Fruit fly (Drosophila melanogaster) S2 (cell line): ENCODE data around the gene Taf8.

Source experiments
- CG8478 ChIP-seq: fragments of >200 bp; optimal IDR thresholded peaks from 2 replicates; lab custom pipeline; 2018
- CTCF ChIP-seq, 2 experiments: fragments of >200 bp; optimal IDR thresholded peaks; 2 replicates each; lab custom pipeline; 2018

Taf8 gene

DNA sequence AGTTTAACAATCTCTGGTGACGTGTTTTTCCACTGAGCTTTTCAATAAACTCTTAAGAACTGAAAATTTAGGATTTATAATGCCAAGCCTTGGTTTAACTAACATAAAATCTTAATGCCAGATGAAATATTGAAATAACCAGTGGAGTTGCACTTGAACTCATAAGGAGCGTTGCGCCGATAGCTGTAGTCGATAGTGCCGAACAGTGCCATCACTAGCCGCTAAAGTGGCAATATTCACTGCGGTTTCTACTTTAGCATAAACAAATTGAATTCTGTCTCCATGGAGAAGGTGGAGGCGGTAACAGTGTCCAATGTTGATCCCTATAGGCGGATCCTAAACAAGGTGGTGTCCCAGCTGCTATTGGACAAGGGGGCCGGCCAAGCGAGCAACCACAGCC is at the start of gene Taf8:
Gene Taf8 (plus strand): TSS at position 193 of the 400 bp plus-strand sequence.
- TF ChIP-seq CTCF (optimal IDR thresholded peaks at IDR 0.05; lab: Kevin White, UChicago) (no peak), CG8478 (lab: Kevin White, UChicago) (no peak)

dm6 chrX:18052135-18052534 is 49.6 kb upstream of the Taf8 start:
- TF ChIP-seq CG8478 (lab: Kevin White, UChicago) (no peak), CTCF (optimal IDR thresholded peaks at IDR 0.05; lab: Kevin White, UChicago) (peak; percentile 79 to 84)

- TF ChIP-seq CG8478 (lab: Kevin White, UChicago): no peak
- TF ChIP-seq CTCF (optimal IDR thresholded peaks at IDR 0.05; lab: Kevin White, UChicago): no peak
Measured at dm6 chrX:18057202-18057601, 44.6 kb upstream of the Taf8 start.

DNA sequence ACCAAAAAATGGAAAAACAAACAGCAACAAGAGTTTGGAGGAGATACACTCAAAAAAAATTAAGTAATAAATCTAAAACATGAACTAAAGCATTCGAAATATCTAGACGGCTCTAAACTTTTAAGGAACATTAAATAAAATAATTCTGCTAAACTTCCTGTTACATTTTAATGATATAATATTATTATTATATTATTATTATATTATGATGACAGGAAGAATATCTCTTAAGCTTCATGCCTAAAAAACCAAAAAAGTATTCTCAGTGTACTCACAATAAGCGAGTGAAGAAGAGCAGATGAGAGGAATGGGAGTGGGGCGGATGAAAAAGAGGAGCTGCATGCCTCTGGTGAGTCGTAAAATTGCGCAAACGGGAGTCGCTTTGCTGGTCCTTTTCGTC is 43.7 kb upstream of the Taf8 start:
- TF ChIP-seq CG8478 (lab: Kevin White, UChicago) (no peak), CTCF (optimal IDR thresholded peaks at IDR 0.05; lab: Kevin White, UChicago) (no peak)

- TF ChIP-seq CTCF (optimal IDR thresholded peaks at IDR 0.05; lab: Kevin White, UChicago) (no peak), CG8478 (lab: Kevin White, UChicago) (no peak)
Measured at dm6 chrX:18063144-18063772, 38.5 kb upstream of the Taf8 start, which contains the start of gene Sh. Gene Sh, minus strand, starts transcription at chrX:18063247.

DNA sequence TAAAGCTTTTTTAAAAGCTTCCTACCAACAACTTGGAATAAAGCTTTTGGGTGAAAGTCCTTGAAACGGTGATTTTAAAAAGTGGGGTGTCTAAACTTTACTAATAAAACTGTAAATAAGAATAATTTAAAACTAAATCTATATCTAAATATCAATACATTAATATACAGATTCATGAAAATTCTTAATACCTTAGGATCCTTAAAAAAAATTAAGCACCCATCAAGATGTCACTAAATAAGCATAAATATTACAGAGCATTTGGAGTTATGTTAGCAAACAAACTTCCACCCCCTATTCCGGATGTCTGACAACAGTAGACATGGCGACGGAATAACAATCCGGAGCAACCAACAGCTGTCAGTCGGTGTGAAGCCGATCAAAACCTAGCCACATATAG is 37.6 kb upstream of the Taf8 start, which contains the start of gene Dhc16F:
Gene Dhc16F (plus strand): TSS at position 301 of the 400 bp plus-strand sequence.
- TF ChIP-seq CTCF (optimal IDR thresholded peaks at IDR 0.05; lab: Kevin White, UChicago) (no peak), CG8478 (lab: Kevin White, UChicago) (no peak)

dm6 chrX:18082674-18083073 is 19.1 kb upstream of the Taf8 start:
- TF ChIP-seq CTCF (optimal IDR thresholded peaks at IDR 0.05; lab: Kevin White, UChicago) (no peak), CG8478 (lab: Kevin White, UChicago) (no peak)

DNA sequence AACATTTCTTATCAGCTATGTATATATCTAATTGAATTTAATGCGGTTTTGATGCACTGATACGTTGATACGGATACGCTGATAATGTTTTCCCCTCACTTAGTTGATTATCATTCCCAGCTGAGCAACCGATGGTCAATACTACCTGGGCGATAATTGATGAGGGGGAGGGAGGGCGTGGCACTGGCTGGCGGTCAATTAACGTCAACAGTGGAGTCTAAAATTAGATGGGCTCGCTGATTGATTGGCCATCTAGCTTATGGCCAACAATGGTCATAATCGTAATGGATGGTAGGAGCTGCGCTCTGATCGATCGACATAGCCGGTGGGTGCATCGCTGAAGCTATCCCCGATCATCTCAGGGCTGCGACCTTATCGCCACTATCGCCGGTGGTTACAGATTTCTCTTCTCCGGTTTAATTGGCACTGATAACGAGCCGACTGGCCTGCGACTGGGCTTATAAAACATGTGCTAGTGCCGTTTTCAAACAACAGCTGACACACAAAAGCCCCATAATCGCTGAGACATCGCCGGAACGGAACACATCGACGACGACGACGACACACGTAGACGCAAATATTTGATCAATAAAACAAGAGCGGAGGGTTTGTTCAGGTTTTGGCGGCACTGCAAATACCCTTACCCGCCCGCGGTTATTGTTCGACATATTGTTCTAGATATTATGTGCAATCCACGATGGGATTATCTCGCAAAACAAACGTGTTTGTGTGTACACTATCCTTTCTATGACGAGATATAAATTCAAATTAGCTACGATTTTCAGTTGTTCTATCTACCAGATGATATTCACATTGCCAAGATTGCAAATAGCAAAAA is 18.0 kb upstream of the Taf8 start:
- no peak for TF ChIP-seq CG8478 (lab: Kevin White, UChicago)
- no peak for TF ChIP-seq CTCF (optimal IDR thresholded peaks at IDR 0.05; lab: Kevin White, UChicago)

- no peak for TF ChIP-seq CG8478 (lab: Kevin White, UChicago)
- no peak for TF ChIP-seq CTCF (optimal IDR thresholded peaks at IDR 0.05; lab: Kevin White, UChicago)
Measured at dm6 chrX:18084614-18085469, 16.9 kb upstream of the Taf8 start.

DNA sequence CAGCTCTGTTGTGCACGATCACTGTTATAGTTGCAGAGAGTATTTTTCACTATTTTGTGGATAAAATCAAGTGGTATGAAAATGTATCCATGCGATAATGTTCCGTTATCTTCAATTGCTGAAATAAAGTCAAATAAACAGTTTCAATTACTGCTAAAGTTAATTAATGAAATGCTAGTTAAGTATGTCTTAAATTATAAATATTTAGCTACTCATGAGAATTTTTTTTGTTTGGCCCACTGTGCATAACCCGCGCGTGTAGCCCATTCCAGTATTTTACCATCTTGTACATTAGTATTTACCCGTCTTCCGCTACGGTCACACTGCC is 16.3 kb upstream of the Taf8 start, which contains the start of gene Ada3:
Gene Ada3 (plus strand): TSS at position 292 of the 328 bp plus-strand sequence.
- TF ChIP-seq CG8478 (lab: Kevin White, UChicago) (no peak), CTCF (optimal IDR thresholded peaks at IDR 0.05; lab: Kevin White, UChicago) (no peak)

dm6 chrX:18088432-18088831 is 13.3 kb upstream of the Taf8 start, which contains the start of gene CG7536:
Gene CG7536, minus strand, starts transcription at chrX:18088532.
- TF ChIP-seq CTCF (optimal IDR thresholded peaks at IDR 0.05; lab: Kevin White, UChicago) (no peak), CG8478 (lab: Kevin White, UChicago) (no peak)

- TF ChIP-seq CG8478 (lab: Kevin White, UChicago): no peak
- no peak for TF ChIP-seq CTCF (optimal IDR thresholded peaks at IDR 0.05; lab: Kevin White, UChicago)
Measured at dm6 chrX:18090333-18090732, 11.4 kb upstream of the Taf8 start, which contains the start of gene Swt1. Gene Swt1, minus strand, starts transcription at chrX:18090509.

DNA sequence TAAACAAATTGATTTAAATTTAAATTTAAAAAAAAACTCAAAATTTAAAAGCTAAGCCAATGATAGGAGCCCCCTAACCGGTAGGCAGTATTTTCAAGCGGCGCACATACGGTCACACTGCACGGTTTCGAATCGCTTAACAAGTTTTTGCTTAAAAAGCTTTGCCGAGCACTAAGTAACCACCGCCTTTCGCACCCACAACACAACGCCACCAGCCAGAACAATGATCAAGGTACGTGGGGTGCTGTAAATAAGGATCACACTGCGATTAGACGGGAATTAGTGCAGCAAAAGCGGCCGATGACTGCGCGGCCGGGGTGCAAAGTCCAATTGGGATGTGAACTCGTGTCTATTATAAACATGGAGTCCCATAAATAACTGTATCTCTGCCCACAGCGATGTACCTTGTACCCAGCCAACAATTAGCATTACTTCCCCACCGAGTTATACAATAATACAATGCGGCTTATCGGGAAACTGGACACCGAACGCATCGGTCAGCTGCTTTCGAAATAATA is 10.6 kb upstream of the Taf8 start, which contains the start of gene scu:
Gene scu (plus strand): TSS at position 101 of the 518 bp plus-strand sequence.
- no peak for TF ChIP-seq CG8478 (lab: Kevin White, UChicago)
- no peak for TF ChIP-seq CTCF (optimal IDR thresholded peaks at IDR 0.05; lab: Kevin White, UChicago)

DNA sequence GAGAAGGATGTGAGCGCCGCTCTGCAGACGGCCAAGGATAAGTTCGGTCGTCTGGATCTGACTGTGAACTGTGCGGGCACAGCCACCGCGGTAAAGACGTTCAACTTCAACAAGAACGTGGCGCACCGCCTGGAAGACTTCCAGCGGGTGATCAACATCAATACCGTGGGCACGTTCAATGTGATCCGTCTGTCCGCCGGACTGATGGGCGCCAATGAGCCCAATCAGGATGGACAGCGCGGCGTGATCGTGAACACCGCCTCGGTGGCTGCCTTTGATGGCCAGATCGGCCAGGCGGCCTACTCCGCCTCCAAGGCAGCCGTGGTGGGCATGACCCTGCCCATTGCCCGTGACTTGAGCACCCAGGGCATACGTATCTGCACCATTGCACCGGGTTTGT is 9.6 kb upstream of the Taf8 start:
- TF ChIP-seq CG8478 (lab: Kevin White, UChicago) (no peak), CTCF (optimal IDR thresholded peaks at IDR 0.05; lab: Kevin White, UChicago) (no peak)
